Fruit fly (Drosophila melanogaster) whole organism, embryonic: Measurements from ENCODE around the gene Nazo.

Experiments
- ATbp ChIP-seq: fragments of 200-800 bp; sonication (Bioruptor generic); optimal IDR thresholded peaks from 2 replicates; lab custom pipeline; 2017; ENCODE audit warnings: missing biosample characterization, mild to moderate bottlenecking, missing genetic modification characterization, missing genetic modification reagents
- CG10654 ChIP-seq: fragments of 200-800 bp; sonication (Bioruptor generic); optimal IDR thresholded peaks from 2 replicates; lab custom pipeline; 2016; ENCODE audit warnings: missing biosample characterization, missing genetic modification characterization
- CG12104 ChIP-seq: fragments of 200-800 bp; sonication (Bioruptor generic); optimal IDR thresholded peaks from 3 replicates; lab custom pipeline; 2016; ENCODE audit warnings: missing biosample characterization, missing genetic modification characterization
- CG17186 ChIP-seq: fragments of 200-800 bp; sonication (Bioruptor generic); optimal IDR thresholded peaks from 3 replicates; lab custom pipeline; 2017; ENCODE audit warnings: missing biosample characterization, missing genetic modification reagents, missing genetic modification characterization
- CG18262 ChIP-seq: fragments of 200-800 bp; optimal IDR thresholded peaks from 3 replicates; lab custom pipeline; 2019; ENCODE audit warnings: missing biosample characterization, mild to moderate bottlenecking, missing genetic modification characterization, moderate library complexity
- CG6272 ChIP-seq: fragments of 200-800 bp; sonication (Bioruptor generic); IDR thresholded peaks from 2 replicates; pipeline ENCODE4 v1.3.6; 2022; ENCODE audit warnings: missing biosample characterization, missing genetic modification characterization
- CG9932 ChIP-seq: fragments of 200-800 bp; sonication (Bioruptor generic); IDR thresholded peaks from 2 replicates; pipeline ENCODE4 v1.3.6; 2022; ENCODE audit warnings: missing biosample characterization, missing genetic modification characterization
- ac ChIP-seq: fragments of 200-800 bp; sonication (Bioruptor generic); optimal IDR thresholded peaks from 3 replicates; lab custom pipeline; 2017; ENCODE audit warnings: missing biosample characterization, mild to moderate bottlenecking, missing genetic modification characterization
- bowl ChIP-seq: fragments of 200-800 bp; sonication (Bioruptor generic); IDR thresholded peaks from 2 replicates; pipeline ENCODE4 v1.3.6; 2022; ENCODE audit warnings: missing biosample characterization, missing genetic modification characterization

- TF ChIP-seq ATbp: no peak
- no peak for TF ChIP-seq CG10654
- no peak for TF ChIP-seq CG18262 (tag; lab: Kevin White, UChicago)
- no peak for TF ChIP-seq CG6272 (GFP tag; lab: Robert Waterston, UW)
- TF ChIP-seq CG12104 (GFP tag; lab: Kevin White, UChicago): no peak
- TF ChIP-seq ac (GFP tag; lab: Kevin White, UChicago): no peak
- TF ChIP-seq bowl: no peak
- no peak for TF ChIP-seq CG9932 (GFP tag; lab: Robert Waterston, UW)
- TF ChIP-seq CG17186 (GFP tag; lab: Kevin White, UChicago): no peak
Measured at dm6 chr3R:8287697-8288096, at the start of gene Nazo.
